Worm (Caenorhabditis elegans) whole organism, L4 larva: ENCODE data around the gene Y82E9BR.22.
"Not testable (repeated sequence)": the region's sequence is repeated elsewhere in the genome, so short reads cannot be mapped to it uniquely, and the experiment has no call there.

Source experiments
- ZK337.2 ChIP-seq: fragments of 200-800 bp; sonication (Bioruptor generic); IDR thresholded peaks from 2 replicates; pipeline ENCODE4 v1.3.6; 2022; ENCODE audit warnings: missing genetic modification reagents, missing genetic modification characterization, missing compliant biosample characterization
- fkh-10 ChIP-seq: fragments of 150-350 bp; optimal IDR thresholded peaks from 2 replicates; lab custom pipeline; 2014; ENCODE audit warnings: missing biosample characterization, missing genetic modification reagents, missing genetic modification characterization

ce11 chrIII:1420357-1420814, 11.3 kb upstream of the Y82E9BR.22 start:
- not testable (repeated sequence) for TF ChIP-seq ZK337.2 (GFP tag; lab: Robert Waterston, UW); fkh-10 (GFP tag; lab: Kevin White, UChicago)
